Fruit fly (Drosophila melanogaster) Kc167 (cell line): ENCODE measurements around the gene Tollo.

Source experiments
- Myc ChIP-seq: fragments of >200 bp; optimal IDR thresholded peaks from 2 replicates; lab custom pipeline; 2017; ENCODE audit warnings: missing external identifiers
- Sin3A ChIP-seq: fragments of >200 bp; optimal IDR thresholded peaks from 2 replicates; lab custom pipeline; 2018; ENCODE audit warnings: missing external identifiers
- h ChIP-seq: fragments of >200 bp; optimal IDR thresholded peaks from 3 replicates; lab custom pipeline; 2018; ENCODE audit warnings: missing external identifiers
- insv ChIP-seq: fragments of >200 bp; optimal IDR thresholded peaks from 3 replicates; lab custom pipeline; 2018; ENCODE audit warnings: missing external identifiers
- psq ChIP-seq: fragments of >200 bp; optimal IDR thresholded peaks from 2 replicates; lab custom pipeline; 2017; ENCODE audit warnings: missing external identifiers
- ttk ChIP-seq: sonication (Bioruptor generic); optimal IDR thresholded peaks from 2 replicates; lab custom pipeline; 2017; ENCODE audit warnings: missing external identifiers

Tollo gene

dm6 chr3L:15235289-15236080 is at the start of gene Tollo:
Tollo (plus strand) TSS chr3L:15235619.
- TF ChIP-seq Myc = no peak
- TF ChIP-seq h = no peak
- TF ChIP-seq ttk (lab: Kevin White, UChicago) = no peak
- no peak for TF ChIP-seq psq (lab: Kevin White, UChicago)
- no peak for TF ChIP-seq insv (lab: Kevin White, UChicago)
- no peak for TF ChIP-seq Sin3A (lab: Kevin White, UChicago)

DNA sequence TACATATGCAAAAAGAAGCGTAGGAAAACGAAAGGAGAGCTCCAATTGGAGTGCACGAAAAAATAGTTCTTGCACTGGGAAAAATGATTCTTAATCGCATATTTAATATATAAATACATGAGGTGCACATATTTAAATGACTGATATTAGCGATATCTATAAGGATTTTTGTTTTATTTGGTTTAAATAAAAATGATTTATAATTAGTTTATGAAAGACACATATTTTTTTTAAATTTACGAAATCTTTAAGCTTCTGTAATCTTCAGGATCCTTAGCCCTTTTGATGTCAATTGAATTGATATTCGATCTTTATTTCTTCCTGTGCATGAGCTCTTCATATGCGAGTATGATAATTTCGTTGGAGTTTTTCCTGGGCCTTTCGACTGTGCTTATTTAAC is 47.6 kb upstream of the Tollo start:
- TF ChIP-seq insv (lab: Kevin White, UChicago) = no peak
- no peak for TF ChIP-seq h
- no peak for TF ChIP-seq ttk (lab: Kevin White, UChicago)
- no peak for TF ChIP-seq Myc
- TF ChIP-seq Sin3A (lab: Kevin White, UChicago) = no peak
- no peak for TF ChIP-seq psq (lab: Kevin White, UChicago)

- no peak for TF ChIP-seq Myc
- no peak for TF ChIP-seq h
- TF ChIP-seq ttk (lab: Kevin White, UChicago) = no peak
- no peak for TF ChIP-seq insv (lab: Kevin White, UChicago)
- no peak for TF ChIP-seq Sin3A (lab: Kevin White, UChicago)
- TF ChIP-seq psq (lab: Kevin White, UChicago) = no peak
Measured at dm6 chr3L:15188735-15189134, 46.7 kb upstream of the Tollo start.

dm6 chr3L:15189707-15190106 is 45.7 kb upstream of the Tollo start:
- TF ChIP-seq Sin3A (lab: Kevin White, UChicago) (no peak), Myc (no peak), ttk (lab: Kevin White, UChicago) (no peak), h (no peak), insv (lab: Kevin White, UChicago) (no peak), psq (lab: Kevin White, UChicago) (no peak)

dm6 chr3L:15192172-15192571 is 43.2 kb upstream of the Tollo start:
- TF ChIP-seq Myc = no peak
- no peak for TF ChIP-seq insv (lab: Kevin White, UChicago)
- TF ChIP-seq psq (lab: Kevin White, UChicago) = no peak
- no peak for TF ChIP-seq Sin3A (lab: Kevin White, UChicago)
- TF ChIP-seq ttk (lab: Kevin White, UChicago) = no peak
- no peak for TF ChIP-seq h

- TF ChIP-seq insv (lab: Kevin White, UChicago) = no peak
- no peak for TF ChIP-seq h
- no peak for TF ChIP-seq Myc
- TF ChIP-seq Sin3A (lab: Kevin White, UChicago) = no peak
- no peak for TF ChIP-seq ttk (lab: Kevin White, UChicago)
- TF ChIP-seq psq (lab: Kevin White, UChicago) = no peak
Measured at dm6 chr3L:15195548-15195947, 39.9 kb upstream of the Tollo start.

dm6 chr3L:15196189-15196588 is 39.2 kb upstream of the Tollo start:
- TF ChIP-seq Sin3A (lab: Kevin White, UChicago) = no peak
- no peak for TF ChIP-seq ttk (lab: Kevin White, UChicago)
- no peak for TF ChIP-seq Myc
- TF ChIP-seq psq (lab: Kevin White, UChicago) = no peak
- no peak for TF ChIP-seq insv (lab: Kevin White, UChicago)
- TF ChIP-seq h = no peak

- TF ChIP-seq h (no peak), ttk (lab: Kevin White, UChicago) (no peak), psq (lab: Kevin White, UChicago) (no peak), Myc (no peak), insv (lab: Kevin White, UChicago) (no peak), Sin3A (lab: Kevin White, UChicago) (no peak)
Measured at dm6 chr3L:15196711-15197320, 38.6 kb upstream of the Tollo start.

- TF ChIP-seq Myc (no peak), insv (lab: Kevin White, UChicago) (no peak), ttk (lab: Kevin White, UChicago) (no peak), h (no peak), psq (lab: Kevin White, UChicago) (no peak), Sin3A (lab: Kevin White, UChicago) (no peak)
Measured at dm6 chr3L:15197978-15198377, 37.4 kb upstream of the Tollo start.

- no peak for TF ChIP-seq Myc
- no peak for TF ChIP-seq Sin3A (lab: Kevin White, UChicago)
- TF ChIP-seq h = no peak
- no peak for TF ChIP-seq insv (lab: Kevin White, UChicago)
- no peak for TF ChIP-seq ttk (lab: Kevin White, UChicago)
- no peak for TF ChIP-seq psq (lab: Kevin White, UChicago)
Measured at dm6 chr3L:15199216-15200090, 36.0 kb upstream of the Tollo start.

DNA sequence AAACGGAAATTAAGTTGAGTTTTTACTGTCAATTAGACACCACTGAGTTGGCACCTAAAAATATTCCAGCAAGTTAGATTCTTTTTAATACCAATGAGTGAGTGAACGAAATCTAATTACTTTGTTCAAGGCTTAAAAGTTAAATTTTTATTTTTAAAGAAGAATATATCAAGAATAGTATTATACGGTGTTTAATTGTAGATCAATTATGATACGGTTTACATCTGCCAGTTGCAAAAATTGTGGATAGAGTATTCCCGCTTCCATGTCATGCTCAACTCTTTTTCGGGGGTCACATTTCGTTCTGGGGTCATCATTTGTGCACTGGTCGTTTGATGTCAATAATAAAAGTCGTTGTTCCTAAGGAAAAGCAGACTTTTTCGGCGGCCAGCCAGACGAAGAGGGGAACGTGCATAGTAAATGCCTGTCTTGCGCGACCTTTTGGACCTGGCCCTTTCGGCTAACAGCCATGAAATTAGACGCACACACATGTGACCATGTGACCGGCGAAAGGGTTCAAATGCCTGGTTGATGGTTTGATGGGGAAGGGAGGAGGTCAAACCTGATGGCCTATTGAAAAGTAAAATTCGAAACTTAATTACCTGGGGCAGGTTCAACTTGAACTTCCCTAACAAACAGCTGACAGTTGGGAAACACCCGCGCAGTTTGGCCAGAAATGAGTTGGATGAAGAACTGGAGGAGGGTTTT is 35.0 kb upstream of the Tollo start:
- TF ChIP-seq insv (lab: Kevin White, UChicago) = no peak
- TF ChIP-seq Sin3A (lab: Kevin White, UChicago) = no peak
- no peak for TF ChIP-seq Myc
- TF ChIP-seq ttk (lab: Kevin White, UChicago) = no peak
- no peak for TF ChIP-seq psq (lab: Kevin White, UChicago)
- no peak for TF ChIP-seq h
